Worm (Caenorhabditis elegans) whole organism, early embryonic: ENCODE data around the gene F42A9.8.

Experiments used
- B0310.2 ChIP-seq: sonication (generic microtip); optimal IDR thresholded peaks from 2 replicates; lab custom pipeline; 2016; ENCODE audit warnings: mild to moderate bottlenecking, missing genetic modification characterization, missing compliant biosample characterization
- ama-1 ChIP-seq: fragments of 150-350 bp; optimal IDR thresholded peaks from 2 replicates; lab custom pipeline; 2014
- flt-1 ChIP-seq: fragments of 200-800 bp; sonication (Bioruptor generic); IDR thresholded peaks from 2 replicates; pipeline ENCODE4 v1.3.6; 2022; ENCODE audit warnings: missing genetic modification characterization, missing compliant biosample characterization
- hmbx-1 ChIP-seq: sonication (generic microtip); optimal IDR thresholded peaks from 2 replicates; lab custom pipeline; 2016; ENCODE audit warnings: mild to moderate bottlenecking, missing genetic modification characterization, missing compliant biosample characterization

- no peak for TF ChIP-seq hmbx-1
- TF ChIP-seq ama-1, result no peak
- no peak for TF ChIP-seq flt-1
- no peak for TF ChIP-seq B0310.2 (tag; lab: Kevin White, UChicago)
Observed at ce11 chrIV:8625730-8626129, 7.1 kb upstream of the F42A9.8 start.
